Worm (Caenorhabditis elegans) whole organism, L3 larva: ENCODE measurements around the gene bli-5.

Source experiments
- ZK546.5 ChIP-seq: sonication (generic microtip); optimal IDR thresholded peaks from 2 replicates; lab custom pipeline; 2017; ENCODE audit warnings: missing biosample characterization, missing genetic modification characterization
- aly-2 ChIP-seq: fragments of 150-350 bp; optimal IDR thresholded peaks from 2 replicates; lab custom pipeline; 2014; ENCODE audit warnings: missing biosample characterization, missing genetic modification characterization
- ama-1 ChIP-seq: fragments of 150-350 bp; optimal IDR thresholded peaks from 2 replicates; lab custom pipeline; 2018
- ceh-16 ChIP-seq: sonication (generic microtip); optimal IDR thresholded peaks from 2 replicates; lab custom pipeline; 2017; ENCODE audit warnings: missing biosample characterization, missing genetic modification characterization
- ceh-9 ChIP-seq: sonication (generic microtip); optimal IDR thresholded peaks from 2 replicates; lab custom pipeline; 2018; ENCODE audit warnings: missing biosample characterization, missing genetic modification characterization
- egl-27 ChIP-seq: sonication (generic microtip); optimal IDR thresholded peaks from 4 replicates; lab custom pipeline; 2017; ENCODE audit warnings: missing biosample characterization, missing genetic modification reagents, missing genetic modification characterization
- egl-5 ChIP-seq: fragments of 150-350 bp; optimal IDR thresholded peaks from 2 replicates; lab custom pipeline; 2017; ENCODE audit warnings: missing biosample characterization, missing genetic modification reagents, missing genetic modification characterization, inconsistent platforms
- elt-1 ChIP-seq: fragments of 150-350 bp; optimal IDR thresholded peaks from 2 replicates; lab custom pipeline; 2014; ENCODE audit warnings: missing biosample characterization, missing genetic modification characterization
- elt-2 ChIP-seq: sonication (generic microtip); optimal IDR thresholded peaks from 2 replicates; lab custom pipeline; 2016; ENCODE audit warnings: missing genetic modification reagents, mild to moderate bottlenecking, missing genetic modification characterization, missing compliant biosample characterization
- elt-3 ChIP-seq, 3 experiments: fragments of 150-350 bp in 1 of 3; sonication (generic microtip) in 2 of 3; optimal IDR thresholded peaks; 2 replicates in 2 of 3; 4 replicates in 1 of 3; lab custom pipeline; 2014 to 2017; ENCODE audit warnings: missing biosample characterization in 3 of 3, missing genetic modification characterization in 3 of 3
- fkh-10 ChIP-seq: sonication (generic microtip); optimal IDR thresholded peaks from 2 replicates; lab custom pipeline; 2017; ENCODE audit warnings: missing biosample characterization, missing genetic modification reagents, missing genetic modification characterization
- fkh-2 ChIP-seq: fragments of 150-350 bp; optimal IDR thresholded peaks from 2 replicates; lab custom pipeline; 2014; ENCODE audit warnings: missing biosample characterization, missing genetic modification reagents, missing genetic modification characterization
- jun-1 ChIP-seq: fragments of 150-350 bp; optimal IDR thresholded peaks from 2 replicates; lab custom pipeline; 2014; ENCODE audit warnings: missing biosample characterization, missing genetic modification reagents, missing genetic modification characterization
- lin-15B ChIP-seq: fragments of 150-350 bp; optimal IDR thresholded peaks from 2 replicates; lab custom pipeline; 2014; ENCODE audit warnings: missing biosample characterization, missing genetic modification characterization
- lin-39 ChIP-seq: fragments of 150-350 bp; optimal IDR thresholded peaks from 2 replicates; lab custom pipeline; 2018; ENCODE audit warnings: missing biosample characterization, missing genetic modification reagents, missing genetic modification characterization
- mml-1 ChIP-seq: fragments of 150-350 bp; sonication (generic microtip); optimal IDR thresholded peaks from 3 replicates; lab custom pipeline; 2014; ENCODE audit warnings: missing biosample characterization, missing genetic modification characterization
- nhr-23 ChIP-seq: fragments of 150-350 bp; optimal IDR thresholded peaks from 2 replicates; lab custom pipeline; 2014; ENCODE audit warnings: missing biosample characterization, missing genetic modification reagents, missing genetic modification characterization
- nhr-237 ChIP-seq: fragments of 150-350 bp; optimal IDR thresholded peaks from 2 replicates; lab custom pipeline; 2014; ENCODE audit warnings: missing biosample characterization, missing genetic modification characterization
- nhr-25 ChIP-seq: sonication (generic microtip); optimal IDR thresholded peaks from 2 replicates; lab custom pipeline; 2017; ENCODE audit warnings: missing biosample characterization, missing genetic modification characterization
- nhr-28 ChIP-seq: fragments of 150-350 bp; optimal IDR thresholded peaks from 2 replicates; lab custom pipeline; 2014; ENCODE audit warnings: missing biosample characterization, missing genetic modification characterization
- nhr-76 ChIP-seq: fragments of 150-350 bp; sonication (generic microtip); optimal IDR thresholded peaks from 5 replicates; lab custom pipeline; 2014; ENCODE audit warnings: missing biosample characterization, missing genetic modification characterization
- nhr-77 ChIP-seq: fragments of 150-350 bp; optimal IDR thresholded peaks from 2 replicates; lab custom pipeline; 2014; ENCODE audit warnings: missing biosample characterization, missing genetic modification characterization
- pha-4 ChIP-seq: fragments of 150-350 bp; optimal IDR thresholded peaks from 2 replicates; lab custom pipeline; 2014; ENCODE audit warnings: missing biosample characterization, missing genetic modification reagents, missing genetic modification characterization
- snpc-4 ChIP-seq: fragments of 150-350 bp; optimal IDR thresholded peaks from 2 replicates; lab custom pipeline; 2014; ENCODE audit warnings: missing biosample characterization, missing genetic modification characterization
- tbx-2 ChIP-seq: sonication (generic microtip); optimal IDR thresholded peaks from 2 replicates; lab custom pipeline; 2016; ENCODE audit warnings: mild to moderate bottlenecking, missing genetic modification characterization, missing compliant biosample characterization
- unc-39 ChIP-seq: sonication (generic microtip); optimal IDR thresholded peaks from 4 replicates; lab custom pipeline; 2017; ENCODE audit warnings: missing biosample characterization, missing genetic modification characterization
- unc-62 ChIP-seq: fragments of 150-350 bp; sonication (generic microtip); optimal IDR thresholded peaks from 4 replicates; lab custom pipeline; 2014; ENCODE audit warnings: missing biosample characterization, missing genetic modification reagents, missing genetic modification characterization
- ztf-11 ChIP-seq: fragments of 150-350 bp; optimal IDR thresholded peaks from 2 replicates; lab custom pipeline; 2014; ENCODE audit warnings: missing biosample characterization, missing genetic modification characterization

The bli-5 gene

ce11 chrIII:13383159-13383558 lies 46.4 kb downstream of the bli-5 start:
- TF ChIP-seq lin-39 (tag; lab: Kevin White, UChicago) (no peak), elt-2 (tag; lab: Kevin White, UChicago) (no peak), snpc-4 (no peak), ceh-9 (tag; lab: Kevin White, UChicago) (no peak), mml-1 (tag; lab: Kevin White, UChicago) (no peak), unc-39 (tag; lab: Kevin White, UChicago) (no peak), egl-27 (tag; lab: Kevin White, UChicago) (no peak), nhr-237 (tag; lab: Kevin White, UChicago) (no peak), nhr-76 (tag; lab: Kevin White, UChicago) (no peak), pha-4 (tag; lab: Kevin White, UChicago) (no peak), elt-1 (tag; lab: Kevin White, UChicago) (no peak), aly-2 (tag; lab: Kevin White, UChicago) (no peak), nhr-25 (tag; lab: Kevin White, UChicago) (no peak), egl-5 (no peak), ZK546.5 (tag; lab: Kevin White, UChicago) (no peak)
- TF ChIP-seq, all 47 proteins: peak for 0

DNA sequence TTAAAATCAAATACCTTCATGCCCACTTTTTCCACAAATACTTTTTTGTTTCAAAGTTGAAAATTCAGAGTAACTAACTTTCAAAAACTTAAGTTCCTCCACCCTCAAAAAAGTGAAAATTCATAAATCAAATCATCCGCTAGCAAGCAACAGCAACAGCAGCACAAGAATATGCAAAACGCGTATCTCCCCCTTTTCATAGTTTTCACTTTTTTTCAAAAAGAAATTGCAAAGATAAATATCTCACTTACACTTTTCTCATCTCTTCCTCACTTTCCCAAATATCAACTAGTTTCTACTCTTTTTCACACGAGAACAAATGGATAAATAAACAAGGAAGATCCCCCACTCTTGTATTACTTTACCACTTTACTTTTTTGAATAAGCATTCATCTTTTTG lies 47.9 kb downstream of the bli-5 start:
- TF ChIP-seq pha-4 (tag; lab: Kevin White, UChicago), result peak; percentile 7
- TF ChIP-seq nhr-76 (tag; lab: Kevin White, UChicago), result no peak
- TF ChIP-seq, all 47 proteins: peak for 1

DNA sequence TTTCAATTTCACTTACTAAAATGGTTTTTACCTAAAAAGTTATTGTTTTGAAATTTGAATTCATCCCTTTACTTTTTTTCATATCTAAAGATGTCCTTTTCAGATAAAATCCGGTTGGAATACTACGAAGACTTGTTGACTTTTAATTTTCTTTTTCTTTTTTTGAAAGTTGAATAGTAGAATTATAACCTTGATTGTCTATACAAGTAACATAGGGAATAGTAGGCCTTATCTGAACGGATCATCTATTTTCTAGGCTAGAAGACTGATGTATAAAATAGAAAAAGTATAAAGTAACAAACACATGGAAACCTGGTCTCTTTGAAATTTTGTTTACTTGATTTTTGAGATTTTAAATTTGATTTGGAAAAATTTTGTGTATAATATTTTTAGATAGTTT lies 48.7 kb downstream of the bli-5 start:
- no peak for TF ChIP-seq nhr-76 (tag; lab: Kevin White, UChicago)
- peak; percentile 96 for TF ChIP-seq elt-1 (tag; lab: Kevin White, UChicago)

ce11 chrIII:13380196-13380595 lies 49.4 kb downstream of the bli-5 start, which contains the start of gene T03F6.6:
Gene T03F6.6, minus strand, starts transcription at chrIII:13380296.
- no peak for TF ChIP-seq nhr-25 (tag; lab: Kevin White, UChicago)
- no peak for TF ChIP-seq ztf-11 (tag; lab: Kevin White, UChicago)
- no peak for TF ChIP-seq nhr-77 (tag; lab: Kevin White, UChicago)
- TF ChIP-seq egl-27 (tag; lab: Kevin White, UChicago), result no peak
- no peak for TF ChIP-seq unc-62 (GFP tag; lab: Kevin White, UChicago)

DNA sequence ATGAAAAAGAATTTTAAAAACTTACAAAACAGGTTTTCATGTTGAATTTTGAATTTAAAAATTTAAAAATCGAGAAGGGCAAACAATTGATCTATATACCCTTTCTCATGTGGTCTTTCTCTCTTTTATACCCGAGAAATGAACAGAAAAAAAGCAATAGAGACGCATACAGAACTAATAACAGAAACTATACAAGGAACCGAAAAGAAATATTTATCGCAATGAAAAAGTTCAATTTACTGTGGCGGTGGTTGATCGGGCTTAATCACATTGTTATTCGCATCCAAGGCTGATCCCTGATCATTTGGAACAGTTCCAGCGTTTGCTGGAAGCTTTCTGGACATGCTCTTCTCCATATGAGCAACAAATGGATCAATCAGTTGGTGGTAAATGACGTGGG lies 51.3 kb downstream of the bli-5 start, which contains the start of gene T03F6.10:
Gene T03F6.10 (minus strand): TSS at position 101 of the 400 bp plus-strand sequence.
- no peak for TF ChIP-seq ceh-9 (tag; lab: Kevin White, UChicago)
- TF ChIP-seq fkh-10 (GFP tag; lab: Kevin White, UChicago), result no peak
- TF ChIP-seq nhr-23 (tag; lab: Kevin White, UChicago), result no peak
- TF ChIP-seq ceh-16, result no peak
- TF ChIP-seq jun-1 (tag; lab: Kevin White, UChicago), result no peak
- no peak for TF ChIP-seq unc-39 (tag; lab: Kevin White, UChicago)
- no peak for TF ChIP-seq tbx-2 (tag; lab: Kevin White, UChicago)
- no peak for TF ChIP-seq elt-3 (tag; optimal IDR thresholded peaks at IDR 0.05; lab: Kevin White, UChicago)
- no peak for TF ChIP-seq nhr-28 (tag; lab: Kevin White, UChicago)
- TF ChIP-seq mml-1 (tag; lab: Kevin White, UChicago), result no peak
- TF ChIP-seq fkh-2 (tag; lab: Kevin White, UChicago), result no peak
- no peak for TF ChIP-seq ama-1 (lab: Kevin White, UChicago)
- TF ChIP-seq lin-15B, result no peak
